Fruit fly (Drosophila melanogaster) whole organism, prepupa: ENCODE results near the gene PolD1.

Source experiments
- CG15336 ChIP-seq: fragments of 200-800 bp; sonication (Bioruptor generic); IDR thresholded peaks from 2 replicates; pipeline ENCODE4 v1.3.6; 2022; ENCODE audit warnings: missing biosample characterization, missing genetic modification characterization
- CG3032 ChIP-seq: fragments of 200-800 bp; optimal IDR thresholded peaks from 2 replicates; lab custom pipeline; 2019; ENCODE audit warnings: missing biosample characterization, mild to moderate bottlenecking, missing genetic modification characterization, moderate library complexity
- CG3919 ChIP-seq: fragments of 200-800 bp; sonication (Bioruptor generic); optimal IDR thresholded peaks from 3 replicates; lab custom pipeline; 2016; ENCODE audit warnings: missing biosample characterization, missing genetic modification characterization
- CG6276 ChIP-seq: fragments of 200-800 bp; sonication (Bioruptor generic); optimal IDR thresholded peaks from 2 replicates; lab custom pipeline; 2017; ENCODE audit warnings: missing biosample characterization, mild to moderate bottlenecking, missing genetic modification characterization
- CG6854 ChIP-seq: fragments of 200-800 bp; sonication (Bioruptor generic); optimal IDR thresholded peaks from 2 replicates; lab custom pipeline; 2017; ENCODE audit warnings: missing biosample characterization, mild to moderate bottlenecking, missing genetic modification characterization
- CG7368 ChIP-seq: fragments of 200-800 bp; sonication (Bioruptor generic); optimal IDR thresholded peaks from 3 replicates; lab custom pipeline; 2016; ENCODE audit warnings: missing biosample characterization, missing genetic modification characterization
- Ets96B ChIP-seq: fragments of 200-800 bp; optimal IDR thresholded peaks from 2 replicates; lab custom pipeline; 2019; ENCODE audit warnings: missing biosample characterization, mild to moderate bottlenecking, missing genetic modification characterization, moderate library complexity
- Lpt ChIP-seq: fragments of 200-800 bp; sonication (Bioruptor generic); optimal IDR thresholded peaks from 3 replicates; lab custom pipeline; 2016; ENCODE audit warnings: missing biosample characterization, missing genetic modification characterization
- Sox102F ChIP-seq: fragments of 200-800 bp; sonication (Bioruptor generic); optimal IDR thresholded peaks from 2 replicates; lab custom pipeline; 2016; ENCODE audit warnings: missing biosample characterization, mild to moderate bottlenecking, missing genetic modification characterization
- Sox14 ChIP-seq: fragments of 200-800 bp; sonication (Bioruptor generic); optimal IDR thresholded peaks from 3 replicates; lab custom pipeline; 2016; ENCODE audit warnings: missing biosample characterization, missing genetic modification characterization
- acj6 ChIP-seq: fragments of 200-800 bp; sonication (Bioruptor generic); optimal IDR thresholded peaks from 3 replicates; lab custom pipeline; 2016; ENCODE audit warnings: missing biosample characterization, missing genetic modification characterization
- cyc ChIP-seq: fragments of 200-800 bp; sonication (Bioruptor generic); optimal IDR thresholded peaks from 3 replicates; lab custom pipeline; 2016; ENCODE audit warnings: missing biosample characterization, missing genetic modification characterization
- esn ChIP-seq: fragments of 200-800 bp; sonication (Bioruptor generic); optimal IDR thresholded peaks from 2 replicates; lab custom pipeline; 2016; ENCODE audit warnings: missing biosample characterization, mild to moderate bottlenecking, missing genetic modification characterization, moderate library complexity
- fkh ChIP-seq: fragments of 200-800 bp; sonication (Bioruptor generic); optimal IDR thresholded peaks from 3 replicates; lab custom pipeline; 2017; ENCODE audit warnings: missing biosample characterization, mild to moderate bottlenecking, missing genetic modification characterization, moderate library complexity
- pdm3 ChIP-seq: fragments of 200-800 bp; sonication (Bioruptor generic); optimal IDR thresholded peaks from 3 replicates; lab custom pipeline; 2016; ENCODE audit warnings: missing biosample characterization, missing genetic modification characterization

PolD1 gene

DNA sequence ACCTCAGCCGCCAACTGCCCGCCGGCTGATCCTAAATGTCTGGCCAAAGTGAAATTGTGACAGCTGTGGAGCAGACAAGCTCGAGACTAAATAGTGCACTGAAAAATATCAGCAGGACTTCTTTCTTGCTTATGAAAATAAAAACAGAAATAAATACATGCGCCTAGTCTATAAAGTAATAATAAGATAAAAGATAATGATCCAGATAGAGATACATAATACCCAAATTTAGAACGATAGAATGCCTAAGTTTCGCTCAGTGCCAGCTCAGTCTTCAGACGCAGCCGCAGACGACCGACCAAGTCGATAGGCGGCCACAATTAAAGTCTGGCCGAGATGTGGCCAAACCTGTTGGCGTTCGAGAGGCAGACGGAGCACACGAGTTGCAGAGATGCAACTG, 46.8 kb downstream of the PolD1 start (continued):
- peak; percentile 80 for TF ChIP-seq Ets96B (tag; lab: Kevin White, UChicago)
- TF ChIP-seq acj6 (GFP tag; lab: Kevin White, UChicago): peak; percentile 94
- peak; percentile 95 for TF ChIP-seq Lpt (GFP tag; lab: Kevin White, UChicago)
- TF ChIP-seq cyc (GFP tag; lab: Kevin White, UChicago): peak; percentile 92
- TF ChIP-seq CG7368 (GFP tag; lab: Kevin White, UChicago): peak; percentile 85
- TF ChIP-seq CG3032 (tag; lab: Kevin White, UChicago): peak; percentile 87
- peak; percentile 91 for TF ChIP-seq Sox102F (GFP tag; lab: Kevin White, UChicago)
- TF ChIP-seq CG6854 (GFP tag; lab: Kevin White, UChicago): no peak
- peak; percentile 96 for TF ChIP-seq CG3919 (GFP tag; lab: Kevin White, UChicago)
- peak; percentile 94 for TF ChIP-seq pdm3 (GFP tag; lab: Kevin White, UChicago)
- peak; percentile 87 for TF ChIP-seq CG6276 (GFP tag; lab: Kevin White, UChicago)
- TF ChIP-seq esn: peak; percentile 93
- no peak for TF ChIP-seq fkh (GFP tag; lab: Kevin White, UChicago)
- TF ChIP-seq CG15336 (GFP tag; lab: Robert Waterston, UW): peak; percentile 98
- TF ChIP-seq Sox14 (GFP tag; lab: Kevin White, UChicago): peak; percentile 93
